Worm (Caenorhabditis elegans) whole organism, L3 larva: Measurements from ENCODE around the gene F46F5.8.
"Not testable (repeated sequence)": the region's sequence is repeated elsewhere in the genome, so short reads cannot be mapped to it uniquely, and the experiment has no call there.

ENCODE experiments used
- R02D3.7 ChIP-seq: fragments of 150-350 bp; optimal IDR thresholded peaks from 2 replicates; lab custom pipeline; 2014; ENCODE audit warnings: missing biosample characterization, missing genetic modification characterization
- aly-2 ChIP-seq: fragments of 150-350 bp; optimal IDR thresholded peaks from 2 replicates; lab custom pipeline; 2014; ENCODE audit warnings: missing biosample characterization, missing genetic modification characterization
- ceh-16 ChIP-seq: sonication (generic microtip); optimal IDR thresholded peaks from 2 replicates; lab custom pipeline; 2017; ENCODE audit warnings: missing biosample characterization, missing genetic modification characterization
- ceh-82 ChIP-seq: fragments of 150-350 bp; optimal IDR thresholded peaks from 2 replicates; lab custom pipeline; 2014; ENCODE audit warnings: missing biosample characterization, missing genetic modification characterization
- daf-12 ChIP-seq: fragments of 150-350 bp; optimal IDR thresholded peaks from 2 replicates; lab custom pipeline; 2014; ENCODE audit warnings: missing biosample characterization, missing genetic modification reagents, missing genetic modification characterization
- egl-27 ChIP-seq: sonication (generic microtip); optimal IDR thresholded peaks from 4 replicates; lab custom pipeline; 2017; ENCODE audit warnings: missing biosample characterization, missing genetic modification reagents, missing genetic modification characterization
- egl-5 ChIP-seq: fragments of 150-350 bp; optimal IDR thresholded peaks from 2 replicates; lab custom pipeline; 2017; ENCODE audit warnings: missing biosample characterization, missing genetic modification reagents, missing genetic modification characterization, inconsistent platforms
- elt-2 ChIP-seq: sonication (generic microtip); optimal IDR thresholded peaks from 2 replicates; lab custom pipeline; 2016; ENCODE audit warnings: missing genetic modification reagents, mild to moderate bottlenecking, missing genetic modification characterization, missing compliant biosample characterization
- eor-1 ChIP-seq, 2 experiments: fragments of 150-350 bp; optimal IDR thresholded peaks; 2 replicates each; lab custom pipeline; 2014 to 2018; ENCODE audit warnings: missing biosample characterization in 2 of 2, missing genetic modification characterization in 2 of 2
- fkh-10 ChIP-seq: sonication (generic microtip); optimal IDR thresholded peaks from 2 replicates; lab custom pipeline; 2017; ENCODE audit warnings: missing biosample characterization, missing genetic modification reagents, missing genetic modification characterization
- fkh-2 ChIP-seq: fragments of 150-350 bp; optimal IDR thresholded peaks from 2 replicates; lab custom pipeline; 2014; ENCODE audit warnings: missing biosample characterization, missing genetic modification reagents, missing genetic modification characterization
- fos-1 ChIP-seq: fragments of 150-350 bp; optimal IDR thresholded peaks from 2 replicates; lab custom pipeline; 2014; ENCODE audit warnings: missing biosample characterization, missing genetic modification characterization
- jun-1 ChIP-seq: fragments of 150-350 bp; optimal IDR thresholded peaks from 2 replicates; lab custom pipeline; 2014; ENCODE audit warnings: missing biosample characterization, missing genetic modification reagents, missing genetic modification characterization
- lin-39 ChIP-seq: fragments of 150-350 bp; optimal IDR thresholded peaks from 2 replicates; lab custom pipeline; 2018; ENCODE audit warnings: missing biosample characterization, missing genetic modification reagents, missing genetic modification characterization
- lsy-12 ChIP-seq: sonication (generic microtip); optimal IDR thresholded peaks from 2 replicates; lab custom pipeline; 2016; ENCODE audit warnings: mild to moderate bottlenecking, missing genetic modification characterization, missing compliant biosample characterization
- nfya-1 ChIP-seq: sonication (generic microtip); optimal IDR thresholded peaks from 2 replicates; lab custom pipeline; 2017; ENCODE audit warnings: missing genetic modification characterization, mild to moderate bottlenecking, missing compliant biosample characterization, antibody characterized with exemption, moderate library complexity; ENCODE audit not compliant: insufficient read depth
- nhr-12 ChIP-seq: fragments of 150-350 bp; optimal IDR thresholded peaks from 2 replicates; lab custom pipeline; 2014; ENCODE audit warnings: missing biosample characterization, missing genetic modification characterization
- nhr-23 ChIP-seq: fragments of 150-350 bp; optimal IDR thresholded peaks from 2 replicates; lab custom pipeline; 2014; ENCODE audit warnings: missing biosample characterization, missing genetic modification reagents, missing genetic modification characterization
- nhr-25 ChIP-seq: sonication (generic microtip); optimal IDR thresholded peaks from 2 replicates; lab custom pipeline; 2017; ENCODE audit warnings: missing biosample characterization, missing genetic modification characterization
- nhr-28 ChIP-seq: fragments of 150-350 bp; optimal IDR thresholded peaks from 2 replicates; lab custom pipeline; 2014; ENCODE audit warnings: missing biosample characterization, missing genetic modification characterization
- nhr-43 ChIP-seq: sonication (generic microtip); optimal IDR thresholded peaks from 2 replicates; lab custom pipeline; 2016; ENCODE audit warnings: mild to moderate bottlenecking, missing genetic modification characterization, missing compliant biosample characterization; ENCODE audit not compliant: poor library complexity, severe bottlenecking
- nhr-77 ChIP-seq: fragments of 150-350 bp; optimal IDR thresholded peaks from 2 replicates; lab custom pipeline; 2014; ENCODE audit warnings: missing biosample characterization, missing genetic modification characterization
- sea-2 ChIP-seq: fragments of 150-350 bp; sonication (generic microtip); optimal IDR thresholded peaks from 4 replicates; lab custom pipeline; 2014; ENCODE audit warnings: missing biosample characterization, missing genetic modification reagents, missing genetic modification characterization
- snpc-4 ChIP-seq: fragments of 150-350 bp; optimal IDR thresholded peaks from 2 replicates; lab custom pipeline; 2014; ENCODE audit warnings: missing biosample characterization, missing genetic modification characterization
- tbx-2 ChIP-seq: sonication (generic microtip); optimal IDR thresholded peaks from 2 replicates; lab custom pipeline; 2016; ENCODE audit warnings: mild to moderate bottlenecking, missing genetic modification characterization, missing compliant biosample characterization
- unc-39 ChIP-seq: sonication (generic microtip); optimal IDR thresholded peaks from 4 replicates; lab custom pipeline; 2017; ENCODE audit warnings: missing biosample characterization, missing genetic modification characterization
- unc-62 ChIP-seq: fragments of 150-350 bp; sonication (generic microtip); optimal IDR thresholded peaks from 4 replicates; lab custom pipeline; 2014; ENCODE audit warnings: missing biosample characterization, missing genetic modification reagents, missing genetic modification characterization
- zag-1 ChIP-seq: fragments of 150-350 bp; optimal IDR thresholded peaks from 2 replicates; lab custom pipeline; 2014; ENCODE audit warnings: missing biosample characterization, missing genetic modification characterization
- ztf-11 ChIP-seq: fragments of 150-350 bp; optimal IDR thresholded peaks from 2 replicates; lab custom pipeline; 2014; ENCODE audit warnings: missing biosample characterization, missing genetic modification characterization
- ztf-4 ChIP-seq: fragments of 150-350 bp; optimal IDR thresholded peaks from 2 replicates; lab custom pipeline; 2014; ENCODE audit warnings: missing biosample characterization, missing genetic modification characterization

Gene F46F5.8

DNA sequence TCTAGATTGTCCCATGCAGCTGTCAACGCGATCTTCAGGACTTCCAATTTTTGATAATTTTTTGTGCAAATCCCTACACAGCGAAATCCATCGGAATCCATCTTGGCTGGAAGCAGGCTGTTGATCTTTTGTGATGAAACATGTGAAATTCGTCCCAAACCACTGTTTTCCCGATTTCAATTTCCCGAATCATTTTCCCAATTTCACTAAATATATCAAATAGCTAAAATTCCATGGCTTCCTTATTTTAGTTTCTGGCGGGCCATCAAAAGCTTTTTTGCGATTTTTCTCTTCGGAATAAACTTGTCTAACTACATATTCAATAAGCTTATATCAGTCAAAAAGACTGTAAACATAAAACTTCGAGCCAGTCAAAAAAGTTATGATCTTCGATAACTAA, at the start of gene F46F5.8:
Gene F46F5.8, minus strand, starts transcription at position 101 of the 400 bp plus-strand sequence.
- TF ChIP-seq daf-12 (tag; lab: Kevin White, UChicago) (no peak), unc-62 (GFP tag; lab: Kevin White, UChicago) (no peak)
- TF ChIP-seq, all 47 proteins: peak for 0

- TF ChIP-seq elt-2 (tag; lab: Kevin White, UChicago) = no peak
- no peak for TF ChIP-seq nfya-1 (tag; lab: Kevin White, UChicago)
- TF ChIP-seq nhr-77 (tag; lab: Kevin White, UChicago) = no peak
- no peak for TF ChIP-seq jun-1 (tag; lab: Kevin White, UChicago)
- no peak for TF ChIP-seq ceh-82
- TF ChIP-seq unc-39 (tag; lab: Kevin White, UChicago) = no peak
- no peak for TF ChIP-seq daf-12 (tag; lab: Kevin White, UChicago)
- no peak for TF ChIP-seq ztf-4 (tag; lab: Kevin White, UChicago)
- TF ChIP-seq nhr-25 (tag; lab: Kevin White, UChicago) = no peak
- TF ChIP-seq ztf-11 (tag; lab: Kevin White, UChicago) = no peak
- TF ChIP-seq ceh-16 (tag; lab: Kevin White, UChicago) = no peak
These were observed 47.9 kb upstream of the F46F5.8 start for ce11 chrII:869316-869715.

DNA sequence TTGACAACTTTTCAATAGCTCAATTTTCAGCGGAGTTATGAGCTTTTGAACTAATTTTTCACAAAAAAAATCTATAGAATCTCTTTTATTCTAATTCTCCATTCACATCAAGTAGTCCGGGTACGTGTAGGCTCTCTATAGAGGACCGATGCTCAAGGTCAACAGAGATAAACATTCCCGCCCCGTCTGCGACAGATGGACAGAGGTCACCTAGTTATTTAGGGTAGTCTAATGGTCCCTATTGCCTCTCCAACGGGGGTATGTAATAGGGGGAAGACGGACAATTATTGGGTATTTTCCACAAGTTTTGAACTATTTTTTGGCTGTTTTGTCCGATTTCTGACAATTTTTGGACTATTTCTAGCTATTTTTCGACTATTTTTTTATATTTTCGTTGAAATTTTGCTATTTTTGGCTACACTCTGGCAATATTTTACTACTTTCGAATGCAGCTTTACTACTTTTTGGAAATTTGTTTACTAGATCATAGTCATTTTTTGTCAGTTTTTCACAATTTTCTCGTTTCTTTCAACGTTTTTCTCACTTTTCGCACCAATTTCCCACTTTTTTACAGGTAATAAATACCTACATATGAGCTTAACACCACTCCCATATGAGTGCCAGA, 46.9 kb upstream of the F46F5.8 start, which contains the start of gene fbxc-51:
Gene fbxc-51, plus strand, starts transcription at position 575 of the 625 bp plus-strand sequence.
- TF ChIP-seq fkh-2 (no peak), zag-1 (no peak), eor-1 (tag; optimal IDR thresholded peaks at IDR 0.05; lab: Kevin White, UChicago) (no peak), nfya-1 (tag; lab: Kevin White, UChicago) (no peak), nhr-12 (tag; lab: Kevin White, UChicago) (no peak), tbx-2 (tag; lab: Kevin White, UChicago) (no peak)

DNA sequence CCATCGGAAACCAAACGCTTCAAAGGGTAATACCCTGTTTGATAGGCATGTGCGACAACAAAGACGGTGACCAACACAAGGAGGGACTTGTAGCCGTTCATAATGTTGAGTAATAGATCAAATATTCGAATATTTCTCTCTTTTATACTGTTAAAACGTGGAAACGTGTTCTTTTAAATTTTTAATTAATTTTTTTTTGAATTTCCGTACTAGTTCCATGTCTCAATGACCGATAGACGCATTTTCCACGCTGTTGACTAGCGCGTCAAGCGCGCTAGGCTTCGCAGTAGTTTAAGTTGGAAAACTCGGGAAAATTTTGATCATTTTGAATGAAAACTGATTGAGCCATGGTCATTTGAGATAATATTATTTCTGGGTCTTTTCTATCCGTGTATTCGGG, 45.4 kb upstream of the F46F5.8 start, which contains the start of gene Y46B2A.3:
Gene Y46B2A.3, minus strand, starts transcription at position 101 of the 400 bp plus-strand sequence.
- no peak for TF ChIP-seq aly-2 (tag; lab: Kevin White, UChicago)
- no peak for TF ChIP-seq nhr-23 (tag; lab: Kevin White, UChicago)
- no peak for TF ChIP-seq jun-1 (tag; lab: Kevin White, UChicago)
- no peak for TF ChIP-seq sea-2
- TF ChIP-seq unc-39 (tag; lab: Kevin White, UChicago) = no peak

ce11 chrII:861564-861963, 40.1 kb upstream of the F46F5.8 start, which contains the start of gene Y46B2A.4:
Gene Y46B2A.4 (plus strand): TSS chrII:861864.
- TF ChIP-seq lsy-12 = no peak
- no peak for TF ChIP-seq lin-39 (tag; lab: Kevin White, UChicago)
- TF ChIP-seq nhr-25 (tag; lab: Kevin White, UChicago) = no peak
- no peak for TF ChIP-seq ztf-4 (tag; lab: Kevin White, UChicago)
- no peak for TF ChIP-seq nhr-28 (tag; lab: Kevin White, UChicago)
- TF ChIP-seq fos-1 (tag; lab: Kevin White, UChicago) = no peak
- TF ChIP-seq eor-1 (tag; optimal IDR thresholded peaks at IDR 0.05; lab: Kevin White, UChicago) = no peak
- no peak for TF ChIP-seq nhr-77 (tag; lab: Kevin White, UChicago)
- TF ChIP-seq sea-2 = no peak
- no peak for TF ChIP-seq egl-27 (tag; lab: Kevin White, UChicago)
- no peak for TF ChIP-seq snpc-4 (tag; lab: Kevin White, UChicago)
- no peak for TF ChIP-seq fkh-2
- no peak for TF ChIP-seq egl-5 (tag; lab: Kevin White, UChicago)
- TF ChIP-seq jun-1 (tag; lab: Kevin White, UChicago) = no peak
- TF ChIP-seq nhr-23 (tag; lab: Kevin White, UChicago) = no peak
- no peak for TF ChIP-seq unc-39 (tag; lab: Kevin White, UChicago)
- no peak for TF ChIP-seq R02D3.7
- TF ChIP-seq fkh-10 (GFP tag; lab: Kevin White, UChicago) = no peak
- TF ChIP-seq nfya-1 (tag; lab: Kevin White, UChicago) = no peak

DNA sequence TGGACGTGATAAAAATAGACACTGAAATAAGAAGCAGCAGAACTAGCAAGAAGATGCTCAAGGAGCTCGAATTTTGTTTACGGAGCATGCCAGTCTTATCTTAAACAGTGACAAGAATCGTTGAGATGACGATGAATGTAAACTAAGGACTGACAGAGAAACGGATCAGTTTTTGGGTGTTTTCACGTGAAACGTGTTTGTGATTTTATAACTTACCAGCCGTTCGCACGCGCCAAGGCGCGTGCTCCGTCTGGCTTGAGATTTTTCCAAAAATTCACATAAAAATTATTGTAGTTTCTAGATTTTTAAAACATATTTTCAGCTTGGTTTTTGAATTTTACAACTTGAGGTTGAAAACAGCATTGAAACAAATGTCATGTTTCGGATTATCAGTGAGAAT, 29.2 kb upstream of the F46F5.8 start, which contains the start of gene F28A10.5:
Gene F28A10.5, minus strand, starts transcription at position 101 of the 400 bp plus-strand sequence.
- TF ChIP-seq egl-27, ztf-4, nhr-43 (tag; lab: Kevin White, UChicago): not testable (repeated sequence)
